Fruit fly (Drosophila melanogaster) whole organism, wandering third instar larva: ENCODE measurements around the gene Cpr67B.
A peak's percentile ranks its signal among the peaks of the same experiment; 100 is the strongest.

Experiments
- Abd-B ChIP-seq: fragments of >200 bp; optimal IDR thresholded peaks from 2 replicates; lab custom pipeline; 2017; ENCODE audit warnings: missing biosample characterization, missing genetic modification characterization
- CG32264 ChIP-seq: fragments of 200-800 bp; sonication (Bioruptor generic); optimal IDR thresholded peaks from 2 replicates; lab custom pipeline; 2016; ENCODE audit warnings: missing biosample characterization, missing genetic modification characterization
- CG9705 ChIP-seq: fragments of 200-800 bp; sonication (Bioruptor generic); optimal IDR thresholded peaks from 2 replicates; lab custom pipeline; 2018; ENCODE audit warnings: missing biosample characterization, mild to moderate bottlenecking, missing genetic modification characterization
- CrebA ChIP-seq: fragments of 200-800 bp; sonication (Bioruptor generic); optimal IDR thresholded peaks from 2 replicates; lab custom pipeline; 2016; ENCODE audit warnings: missing biosample characterization, mild to moderate bottlenecking, missing genetic modification characterization, borderline replicate concordance
- Dfd ChIP-seq: fragments of >200 bp; optimal IDR thresholded peaks from 2 replicates; lab custom pipeline; 2017; ENCODE audit warnings: missing biosample characterization, missing genetic modification characterization
- Dif ChIP-seq: fragments of 200-275, 200-300 bp; sonication (Bioruptor generic); optimal IDR thresholded peaks from 2 replicates; lab custom pipeline; 2018; ENCODE audit warnings: missing biosample characterization, missing genetic modification characterization; ENCODE audit not compliant: partially characterized antibody
- GATAd ChIP-seq: sonication (Bioruptor generic); optimal IDR thresholded peaks from 2 replicates; lab custom pipeline; 2016; ENCODE audit warnings: missing biosample characterization, missing genetic modification characterization
- HLH106 ChIP-seq: fragments of 200-800 bp; optimal IDR thresholded peaks from 3 replicates; lab custom pipeline; 2019; ENCODE audit warnings: missing biosample characterization, mild to moderate bottlenecking, missing genetic modification characterization, moderate library complexity
- Hnf4 ChIP-seq: fragments of 200-800 bp; sonication (Bioruptor generic); optimal IDR thresholded peaks from 2 replicates; lab custom pipeline; 2016; ENCODE audit warnings: missing biosample characterization, mild to moderate bottlenecking, missing genetic modification characterization
- Hr78 ChIP-seq: fragments of >200 bp; optimal IDR thresholded peaks from 2 replicates; lab custom pipeline; 2017; ENCODE audit warnings: missing biosample characterization, missing genetic modification characterization
- Hr83 ChIP-seq: fragments of 200-300 bp; sonication (Bioruptor generic); optimal IDR thresholded peaks from 2 replicates; lab custom pipeline; 2016; ENCODE audit warnings: missing biosample characterization, mild to moderate bottlenecking, missing genetic modification characterization, moderate library complexity; ENCODE audit not compliant: poor library complexity, severe bottlenecking
- Jra ChIP-seq: sonication (Bioruptor generic); optimal IDR thresholded peaks from 2 replicates; lab custom pipeline; 2016; ENCODE audit warnings: missing biosample characterization, missing genetic modification characterization
- Mio ChIP-seq: sonication (Bioruptor generic); optimal IDR thresholded peaks from 2 replicates; lab custom pipeline; 2016; ENCODE audit warnings: missing biosample characterization, missing genetic modification characterization
- N ChIP-seq: fragments of >200 bp; optimal IDR thresholded peaks from 2 replicates; lab custom pipeline; 2018; ENCODE audit warnings: missing biosample characterization, missing external identifiers, missing genetic modification characterization
- OdsH ChIP-seq: fragments of 200-800 bp; sonication (Bioruptor generic); optimal IDR thresholded peaks from 2 replicates; lab custom pipeline; 2016; ENCODE audit warnings: missing biosample characterization, mild to moderate bottlenecking, missing genetic modification characterization
- Rel ChIP-seq, 2 experiments: fragments of 200-800 bp; sonication (Bioruptor generic) in 1 of 2; optimal IDR thresholded peaks; 2 replicates in 1 of 2; 3 replicates in 1 of 2; lab custom pipeline; 2016 to 2019; ENCODE audit warnings: mild to moderate bottlenecking in 2 of 2, missing biosample characterization in 2 of 2, missing genetic modification characterization in 2 of 2, moderate library complexity in 1 of 2
- Sp1 ChIP-seq: fragments of 200-800 bp; sonication (Bioruptor generic); optimal IDR thresholded peaks from 3 replicates; lab custom pipeline; 2019; ENCODE audit warnings: missing biosample characterization, mild to moderate bottlenecking, missing genetic modification characterization, moderate library complexity
- Vsx2 ChIP-seq: fragments of 200-300, 225-300 bp; sonication (Bioruptor generic); optimal IDR thresholded peaks from 2 replicates; lab custom pipeline; 2018; ENCODE audit warnings: missing biosample characterization, missing genetic modification characterization; ENCODE audit not compliant: partially characterized antibody
- br ChIP-seq: fragments of 200-800 bp; sonication (Bioruptor generic); optimal IDR thresholded peaks from 2 replicates; lab custom pipeline; 2016; ENCODE audit warnings: missing biosample characterization, missing genetic modification characterization
- brk ChIP-seq: fragments of 200-800 bp; sonication (Bioruptor generic); optimal IDR thresholded peaks from 2 replicates; lab custom pipeline; 2016; ENCODE audit warnings: missing biosample characterization, mild to moderate bottlenecking, missing genetic modification characterization
- dl ChIP-seq, 2 experiments: fragments of 175-275, 200-275 bp in 1 of 2; fragments of 200-275 bp in 1 of 2; sonication (Bioruptor generic); optimal IDR thresholded peaks; lab custom pipeline; 2018; ENCODE audit warnings: mild to moderate bottlenecking in 2 of 2, missing biosample characterization in 2 of 2, missing genetic modification characterization in 2 of 2, moderate library complexity in 2 of 2; ENCODE audit not compliant: partially characterized antibody in 2 of 2, insufficient read depth in 1 of 2
- dsf ChIP-seq: sonication (Bioruptor generic); optimal IDR thresholded peaks from 2 replicates; lab custom pipeline; 2016; ENCODE audit warnings: missing biosample characterization, missing genetic modification characterization, borderline replicate concordance
- ey ChIP-seq: fragments of 200-800 bp; sonication (Bioruptor generic); optimal IDR thresholded peaks from 2 replicates; lab custom pipeline; 2016; ENCODE audit warnings: missing biosample characterization, missing genetic modification characterization
- foxo ChIP-seq, 2 experiments: fragments of 200-800 bp; sonication (Bioruptor generic); optimal IDR thresholded peaks; 2 replicates in 1 of 2; 3 replicates in 1 of 2; lab custom pipeline; 2016 to 2017; ENCODE audit warnings: missing biosample characterization in 2 of 2, missing genetic modification characterization in 2 of 2
- fru ChIP-seq: fragments of 200-800 bp; sonication (Bioruptor generic); optimal IDR thresholded peaks from 3 replicates; lab custom pipeline; 2016; ENCODE audit warnings: missing biosample characterization, mild to moderate bottlenecking, missing genetic modification characterization
- h ChIP-seq: fragments of 200-800 bp; sonication (Bioruptor generic); optimal IDR thresholded peaks from 3 replicates; lab custom pipeline; 2016; ENCODE audit warnings: missing biosample characterization, mild to moderate bottlenecking, missing genetic modification characterization
- jim ChIP-seq: fragments of 175-275, 200-325 bp; sonication (Bioruptor generic); optimal IDR thresholded peaks from 2 replicates; lab custom pipeline; 2016; ENCODE audit warnings: missing biosample characterization, mild to moderate bottlenecking, missing genetic modification characterization
- pan ChIP-seq: fragments of >200 bp; optimal IDR thresholded peaks from 2 replicates; lab custom pipeline; 2017
- psq ChIP-seq: fragments of 200-800 bp; sonication (Bioruptor generic); optimal IDR thresholded peaks from 3 replicates; lab custom pipeline; 2017; ENCODE audit warnings: missing biosample characterization, mild to moderate bottlenecking, missing genetic modification characterization, moderate library complexity
- rgr ChIP-seq: fragments of 200-800 bp; sonication (Bioruptor generic); optimal IDR thresholded peaks from 3 replicates; lab custom pipeline; 2016; ENCODE audit warnings: missing biosample characterization, mild to moderate bottlenecking, missing genetic modification characterization
- sage ChIP-seq: fragments of 200-800 bp; sonication (Bioruptor generic); optimal IDR thresholded peaks from 2 replicates; lab custom pipeline; 2016; ENCODE audit warnings: missing biosample characterization, mild to moderate bottlenecking, missing genetic modification characterization
- sv ChIP-seq: fragments of 200-800 bp; sonication (Bioruptor generic); optimal IDR thresholded peaks from 3 replicates; lab custom pipeline; 2016; ENCODE audit warnings: missing biosample characterization, missing genetic modification characterization
- tai ChIP-seq: sonication (Bioruptor generic); optimal IDR thresholded peaks from 2 replicates; lab custom pipeline; 2016; ENCODE audit warnings: missing biosample characterization, missing genetic modification characterization
- woc ChIP-seq: sonication (Bioruptor generic); optimal IDR thresholded peaks from 2 replicates; lab custom pipeline; 2016; ENCODE audit warnings: missing biosample characterization, mild to moderate bottlenecking, missing genetic modification characterization

Cpr67B gene

dm6 chr3L:9391340-9391980, 13.1 kb upstream of the Cpr67B start:
- TF ChIP-seq Abd-B (GFP tag; lab: Kevin White, UChicago) (no peak), OdsH (GFP tag; lab: Kevin White, UChicago) (no peak), Rel (GFP tag; optimal IDR thresholded peaks at IDR 0.05; lab: Kevin White, UChicago) (no peak), Rel (tag; optimal IDR thresholded peaks at IDR 0.05; lab: Kevin White, UChicago) (peak; percentile 87), foxo (GFP tag; optimal IDR thresholded peaks at IDR 0.05; lab: Kevin White, UChicago) (no peak), Hnf4 (GFP tag; lab: Kevin White, UChicago) (no peak)

dm6 chr3L:9396038-9396437, 8.6 kb upstream of the Cpr67B start:
- TF ChIP-seq brk (GFP tag; lab: Kevin White, UChicago) = no peak
- no peak for TF ChIP-seq HLH106
- no peak for TF ChIP-seq Rel (GFP tag; optimal IDR thresholded peaks at IDR 0.05; lab: Kevin White, UChicago)
- TF ChIP-seq Rel (tag; optimal IDR thresholded peaks at IDR 0.05; lab: Kevin White, UChicago) = peak; percentile 98
- no peak for TF ChIP-seq Hnf4 (GFP tag; lab: Kevin White, UChicago)
- TF ChIP-seq psq (GFP tag; lab: Kevin White, UChicago) = no peak

- TF ChIP-seq jim = no peak
- no peak for TF ChIP-seq Mio (GFP tag; lab: Kevin White, UChicago)
- TF ChIP-seq dsf = no peak
- TF ChIP-seq Sp1 = no peak
- no peak for TF ChIP-seq Hr83
- TF ChIP-seq CrebA = no peak
- no peak for TF ChIP-seq HLH106
- peak; percentile 8 for TF ChIP-seq Dfd
- TF ChIP-seq foxo (GFP tag; optimal IDR thresholded peaks at IDR 0.05; lab: Kevin White, UChicago) = no peak
- TF ChIP-seq Hr78 (GFP tag; lab: Kevin White, UChicago) = no peak
- no peak for TF ChIP-seq ey (GFP tag; lab: Kevin White, UChicago)
- TF ChIP-seq CG9705 (GFP tag; lab: Kevin White, UChicago) = no peak
- no peak for TF ChIP-seq Jra (GFP tag; lab: Kevin White, UChicago)
- peak; percentile 76 for TF ChIP-seq psq (GFP tag; lab: Kevin White, UChicago)
Measured at dm6 chr3L:9396704-9397103, 7.9 kb upstream of the Cpr67B start.

- TF ChIP-seq psq (GFP tag; lab: Kevin White, UChicago) = no peak
- TF ChIP-seq Mio (GFP tag; lab: Kevin White, UChicago) = no peak
- TF ChIP-seq CrebA = no peak
- no peak for TF ChIP-seq Hr78 (GFP tag; lab: Kevin White, UChicago)
- peak; percentile 20 for TF ChIP-seq fru (GFP tag; lab: Kevin White, UChicago)
- TF ChIP-seq dl (GFP tag; optimal IDR thresholded peaks at IDR 0.05; lab: Kevin White, UChicago; ENCODE audit: insufficient read depth in 1 of 2, partially characterized antibody in 2 of 2) = no peak
- peak; percentile 20 for TF ChIP-seq ey (GFP tag; lab: Kevin White, UChicago)
- TF ChIP-seq HLH106 = peak; percentile 11
- TF ChIP-seq OdsH (GFP tag; lab: Kevin White, UChicago) = peak; percentile 55
- peak; percentile 68 for TF ChIP-seq rgr
- TF ChIP-seq h (GFP tag; lab: Kevin White, UChicago) = peak; percentile 75
- TF ChIP-seq sv = no peak
- TF ChIP-seq CG32264 = peak; percentile 46
- no peak for TF ChIP-seq jim
- no peak for TF ChIP-seq N (GFP tag; lab: Kevin White, UChicago)
- no peak for TF ChIP-seq pan
- TF ChIP-seq Vsx2 (GFP tag; lab: Kevin White, UChicago) = no peak
- peak; percentile 38 for TF ChIP-seq Jra (GFP tag; lab: Kevin White, UChicago)
- TF ChIP-seq brk (GFP tag; lab: Kevin White, UChicago) = peak; percentile 23
- no peak for TF ChIP-seq Dif
- TF ChIP-seq woc (GFP tag; lab: Kevin White, UChicago) = no peak
- TF ChIP-seq Hnf4 (GFP tag; lab: Kevin White, UChicago) = peak; percentile 40
- TF ChIP-seq Hr83 = peak; percentile 97
- peak; percentile 69 for TF ChIP-seq tai (GFP tag; lab: Kevin White, UChicago)
- TF ChIP-seq foxo (GFP tag; optimal IDR thresholded peaks at IDR 0.05; lab: Kevin White, UChicago) = peak in 1 of 2 experiments; percentile 51
- TF ChIP-seq Rel (GFP tag; optimal IDR thresholded peaks at IDR 0.05; lab: Kevin White, UChicago) = peak; percentile 19
- TF ChIP-seq Rel (tag; optimal IDR thresholded peaks at IDR 0.05; lab: Kevin White, UChicago) = peak; percentile 84
- TF ChIP-seq GATAd (GFP tag; lab: Kevin White, UChicago) = peak; percentile 8
- TF ChIP-seq CG9705 (GFP tag; lab: Kevin White, UChicago) = no peak
- TF ChIP-seq sage (GFP tag; lab: Kevin White, UChicago) = no peak
- TF ChIP-seq Sp1 = peak; percentile 38
- peak; percentile 43 for TF ChIP-seq br (GFP tag; lab: Kevin White, UChicago)
Measured at dm6 chr3L:9397156-9397555, 7.4 kb upstream of the Cpr67B start.
